Fruit fly (Drosophila melanogaster) whole organism: ENCODE measurements around the gene ca.

Source experiments
- CG8478 ChIP-seq: fragments of >200 bp; optimal IDR thresholded peaks from 2 replicates; lab custom pipeline; 2018; ENCODE audit warnings: inconsistent platforms
- Dll ChIP-seq: fragments of >200 bp; optimal IDR thresholded peaks from 2 replicates; lab custom pipeline; 2017
- EcR ChIP-seq, 2 experiments: fragments of >200 bp; optimal IDR thresholded peaks; 2 replicates each; lab custom pipeline; 2017; ENCODE audit warnings: missing biosample characterization in 2 of 2, missing genetic modification characterization in 2 of 2, missing genetic modification reagents in 2 of 2
- pan ChIP-seq: fragments of >200 bp; optimal IDR thresholded peaks from 2 replicates; lab custom pipeline; 2017
- psq ChIP-seq: fragments of >200 bp; optimal IDR thresholded peaks from 2 replicates; lab custom pipeline; 2017
- usp ChIP-seq: fragments of >200 bp; optimal IDR thresholded peaks from 2 replicates; lab custom pipeline; 2017; ENCODE audit warnings: missing biosample characterization, missing genetic modification characterization, mixed read lengths

ca gene

dm6 chr3R:29806682-29807393 is at the start of gene ca, which contains the start of gene ncd:
Gene ca, plus strand, starts transcription at chr3R:29806811.
Gene ncd, minus strand, starts transcription at chr3R:29807127.
- TF ChIP-seq Dll (lab: Kevin White, UChicago) (no peak), EcR (GFP tag; optimal IDR thresholded peaks at IDR 0.05; lab: Kevin White, UChicago) (no peak), usp (GFP tag; lab: Kevin White, UChicago) (no peak), psq (no peak), CG8478 (lab: Kevin White, UChicago) (no peak), pan (no peak)

DNA sequence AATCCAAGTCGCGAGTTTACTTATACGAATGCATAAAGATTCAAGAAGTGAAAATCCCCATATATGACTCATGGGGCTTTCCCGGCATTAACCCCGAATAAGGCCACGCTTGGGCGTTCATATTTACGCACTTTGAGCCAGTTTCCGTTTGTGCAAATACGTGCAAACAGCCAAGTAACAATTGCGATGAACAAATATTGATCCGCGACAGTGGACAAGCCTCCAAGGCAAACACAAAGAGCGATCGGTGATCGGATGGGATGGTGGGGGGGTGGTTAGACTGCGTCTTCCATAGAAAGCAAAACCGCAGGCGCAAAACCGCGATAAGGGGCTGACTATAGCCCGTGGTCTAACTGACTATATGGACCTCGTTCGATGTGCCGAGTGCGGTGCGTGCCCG is 49.4 kb upstream of the ca start:
- TF ChIP-seq CG8478 (lab: Kevin White, UChicago) (no peak), EcR (GFP tag; optimal IDR thresholded peaks at IDR 0.05; lab: Kevin White, UChicago) (no peak)

DNA sequence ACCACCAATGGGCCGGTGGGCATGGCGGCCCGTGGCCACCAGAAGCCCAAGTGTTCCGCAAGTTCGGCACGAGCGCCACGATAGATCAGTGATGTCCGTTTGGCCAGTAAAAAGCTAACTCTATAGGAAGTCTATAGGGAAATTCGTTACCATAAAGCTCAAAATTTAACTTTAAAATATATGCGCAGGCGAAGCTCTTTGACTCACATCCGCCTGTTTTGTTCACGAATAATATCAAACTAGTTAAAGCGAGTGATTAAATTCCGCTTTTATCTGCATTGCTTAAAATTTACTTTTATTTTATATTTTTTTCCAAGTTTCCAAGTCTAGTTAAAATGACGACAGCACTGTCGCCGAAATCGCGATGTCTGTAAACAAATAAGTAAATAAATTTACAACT is 48.9 kb upstream of the ca start:
- TF ChIP-seq usp (GFP tag; lab: Kevin White, UChicago) (no peak), pan (no peak), psq (no peak), CG8478 (lab: Kevin White, UChicago) (no peak), Dll (lab: Kevin White, UChicago) (no peak), EcR (GFP tag; optimal IDR thresholded peaks at IDR 0.05; lab: Kevin White, UChicago) (no peak)

DNA sequence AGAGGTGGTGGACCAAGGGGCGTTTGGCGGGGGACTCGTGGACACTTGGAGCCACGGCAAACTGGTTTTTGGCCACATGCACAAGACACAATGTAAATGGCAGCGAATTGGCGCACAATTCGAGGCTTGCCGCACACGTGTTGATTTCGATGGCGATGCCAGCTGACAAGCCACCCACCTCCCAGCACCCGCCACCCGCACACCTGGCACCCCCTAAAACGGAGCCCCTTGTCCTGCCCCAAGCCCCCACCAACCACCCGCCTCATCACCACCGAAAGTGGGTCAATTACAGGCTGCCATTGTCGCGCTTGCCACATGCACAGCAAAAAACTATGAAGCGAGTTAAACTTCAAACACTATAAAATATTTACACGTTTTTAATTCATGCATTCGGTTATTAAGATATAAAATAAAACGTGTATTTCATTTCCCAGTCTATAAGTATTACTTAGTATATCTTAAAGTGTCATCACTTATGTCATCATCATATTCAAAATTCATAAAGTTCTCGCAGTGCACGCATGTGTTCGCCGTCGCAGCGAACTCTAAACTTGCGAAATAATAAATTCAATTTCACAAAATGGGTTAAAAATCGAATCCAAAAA is 48.4 kb upstream of the ca start:
- TF ChIP-seq EcR (GFP tag; optimal IDR thresholded peaks at IDR 0.05; lab: Kevin White, UChicago) (no peak), usp (GFP tag; lab: Kevin White, UChicago) (no peak), CG8478 (lab: Kevin White, UChicago) (no peak), Dll (lab: Kevin White, UChicago) (no peak), pan (no peak), psq (no peak)

- TF ChIP-seq pan (no peak), psq (no peak), CG8478 (lab: Kevin White, UChicago) (no peak), Dll (lab: Kevin White, UChicago) (no peak), usp (GFP tag; lab: Kevin White, UChicago) (no peak), EcR (GFP tag; optimal IDR thresholded peaks at IDR 0.05; lab: Kevin White, UChicago) (no peak)
Measured at dm6 chr3R:29758734-29759131, 47.9 kb upstream of the ca start.

- no peak for TF ChIP-seq CG8478 (lab: Kevin White, UChicago)
- no peak for TF ChIP-seq pan
Measured at dm6 chr3R:29760042-29760441, 46.6 kb upstream of the ca start.

- TF ChIP-seq EcR (GFP tag; optimal IDR thresholded peaks at IDR 0.05; lab: Kevin White, UChicago) = no peak
- no peak for TF ChIP-seq CG8478 (lab: Kevin White, UChicago)
- TF ChIP-seq pan = no peak
- no peak for TF ChIP-seq psq
- TF ChIP-seq usp (GFP tag; lab: Kevin White, UChicago) = no peak
- no peak for TF ChIP-seq Dll (lab: Kevin White, UChicago)
Measured at dm6 chr3R:29761569-29761968, 45.0 kb upstream of the ca start.

- no peak for TF ChIP-seq psq
- TF ChIP-seq EcR (GFP tag; optimal IDR thresholded peaks at IDR 0.05; lab: Kevin White, UChicago) = no peak
- TF ChIP-seq Dll (lab: Kevin White, UChicago) = no peak
- TF ChIP-seq usp (GFP tag; lab: Kevin White, UChicago) = no peak
- TF ChIP-seq pan = no peak
- no peak for TF ChIP-seq CG8478 (lab: Kevin White, UChicago)
Measured at dm6 chr3R:29762297-29762696, 44.3 kb upstream of the ca start.

dm6 chr3R:29763154-29763553 is 43.5 kb upstream of the ca start:
- TF ChIP-seq EcR (GFP tag; optimal IDR thresholded peaks at IDR 0.05; lab: Kevin White, UChicago) = peak in 1 of 2 experiments; percentile 45
- TF ChIP-seq psq = no peak

DNA sequence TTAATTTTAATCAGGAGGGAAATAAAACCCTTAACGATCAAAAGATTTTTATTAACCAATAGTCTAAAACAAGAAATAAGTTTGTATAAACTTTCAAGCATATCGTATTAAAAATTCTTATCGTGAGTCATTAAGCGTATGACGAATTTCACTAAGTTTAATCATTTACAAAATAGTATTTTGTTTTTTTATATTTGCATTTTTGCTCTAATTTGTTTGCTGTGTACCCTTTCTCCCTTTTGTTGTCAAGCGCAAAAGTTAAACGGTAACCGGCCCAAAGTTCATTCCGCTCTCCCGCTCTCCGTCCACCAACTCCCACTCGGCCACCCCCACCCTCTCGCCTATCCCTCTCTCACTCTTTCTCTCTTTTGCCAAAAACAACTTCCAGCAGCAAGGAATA is 42.8 kb upstream of the ca start:
- TF ChIP-seq CG8478 (lab: Kevin White, UChicago) (no peak), EcR (GFP tag; optimal IDR thresholded peaks at IDR 0.05; lab: Kevin White, UChicago) (peak in 1 of 2 experiments; percentile 32)

DNA sequence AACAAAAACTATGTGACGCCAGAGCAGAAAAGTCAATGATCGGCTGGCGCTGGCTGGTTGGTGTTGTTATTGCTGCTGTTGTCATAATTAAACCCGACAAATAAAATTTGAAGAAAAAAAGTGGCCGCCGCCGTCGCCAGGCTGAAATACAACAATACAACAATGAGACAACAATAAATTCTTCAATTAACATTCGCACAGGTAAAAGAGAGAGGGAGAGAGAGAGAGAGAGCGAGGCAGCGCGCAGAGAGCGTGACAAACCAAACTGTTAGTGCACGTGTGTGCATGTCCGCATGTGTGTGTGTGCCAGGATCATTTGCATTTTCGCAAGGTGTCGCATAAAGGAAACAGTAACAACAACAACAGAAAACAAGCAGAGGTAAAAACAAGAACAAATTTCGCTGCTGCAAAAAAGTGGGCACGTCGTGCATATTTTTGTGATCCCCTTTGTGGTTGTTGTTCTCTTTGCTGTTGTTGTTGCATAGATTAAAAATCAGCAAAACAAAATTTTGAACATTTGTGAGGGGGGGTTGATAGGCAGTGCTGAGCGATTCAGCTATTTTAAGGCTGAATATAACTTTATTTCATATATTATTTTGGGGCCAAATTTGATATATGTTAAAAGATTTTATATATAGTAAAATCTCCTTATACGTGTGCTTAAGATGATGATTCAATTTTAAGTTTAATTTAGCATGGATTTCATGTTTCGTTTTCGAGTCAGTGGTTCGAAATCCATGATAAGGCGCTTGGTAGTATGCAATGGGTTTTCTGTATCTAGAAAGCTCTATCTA is 42.2 kb upstream of the ca start:
- peak; percentile 84 for TF ChIP-seq Dll (lab: Kevin White, UChicago)
- no peak for TF ChIP-seq EcR (GFP tag; optimal IDR thresholded peaks at IDR 0.05; lab: Kevin White, UChicago)
- no peak for TF ChIP-seq usp (GFP tag; lab: Kevin White, UChicago)
- no peak for TF ChIP-seq CG8478 (lab: Kevin White, UChicago)
- no peak for TF ChIP-seq psq

DNA sequence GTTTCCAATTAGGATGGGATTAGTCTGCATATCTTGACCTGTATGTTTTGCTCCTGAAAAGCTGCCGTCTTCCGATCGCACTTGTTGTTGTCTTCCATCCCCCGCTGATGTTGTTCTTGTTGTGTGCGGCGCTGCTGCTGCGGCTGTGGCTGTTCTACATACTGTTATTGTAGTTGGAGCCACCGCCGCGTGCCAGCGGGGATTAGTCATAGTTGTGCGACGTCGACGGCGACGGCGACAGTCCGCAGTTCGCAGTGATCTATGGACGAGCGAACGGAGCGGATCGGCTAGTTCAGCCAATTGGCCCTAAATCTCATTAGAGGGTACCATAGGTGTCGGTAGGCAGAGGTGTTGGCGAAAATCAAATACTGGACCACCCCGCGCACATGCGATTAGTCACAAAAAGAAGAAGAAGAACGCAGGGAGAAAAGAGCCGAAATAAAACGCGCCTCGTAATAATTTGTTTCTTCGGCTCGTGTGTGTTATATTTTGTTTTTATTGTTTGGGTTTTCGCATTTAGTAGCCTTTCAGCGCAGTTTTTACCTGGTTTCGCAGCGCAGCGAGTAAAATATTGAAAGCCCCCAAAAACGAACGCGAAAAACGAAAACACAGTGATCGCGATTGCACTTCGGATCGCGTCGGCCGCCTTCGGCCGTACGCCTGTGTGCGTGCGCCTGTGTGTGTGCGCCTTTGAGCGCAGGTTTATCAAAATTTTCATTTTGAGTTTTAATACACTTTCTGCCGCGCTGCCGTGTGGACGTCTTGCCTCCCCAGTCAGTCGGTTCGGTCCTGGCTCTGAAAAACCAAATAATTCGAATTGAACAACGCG is 41.1 kb upstream of the ca start, which contains the start of gene kay:
Gene kay (plus strand): TSS at position 729 of the 829 bp plus-strand sequence.
- TF ChIP-seq usp (GFP tag; lab: Kevin White, UChicago) (no peak), EcR (GFP tag; optimal IDR thresholded peaks at IDR 0.05; lab: Kevin White, UChicago) (no peak), pan (no peak), Dll (lab: Kevin White, UChicago) (no peak), CG8478 (lab: Kevin White, UChicago) (no peak), psq (no peak)
